Worm (Caenorhabditis elegans) whole organism, mixed stage, embryonic: ENCODE measurements around the gene pals-39.

ENCODE experiments used
- M03D4.4 ChIP-seq: sonication (generic microtip); optimal IDR thresholded peaks from 2 replicates; lab custom pipeline; 2017; ENCODE audit warnings: mild to moderate bottlenecking, missing genetic modification characterization, missing compliant biosample characterization
- blmp-1 ChIP-seq: fragments of 150-350 bp; optimal IDR thresholded peaks from 2 replicates; lab custom pipeline; 2014; ENCODE audit warnings: missing biosample characterization, missing genetic modification characterization
- ceh-43 ChIP-seq: fragments of 200-800 bp; sonication (Bioruptor generic); optimal IDR thresholded peaks from 2 replicates; lab custom pipeline; 2018; ENCODE audit warnings: mild to moderate bottlenecking, missing genetic modification characterization, moderate library complexity, missing compliant biosample characterization
- ceh-83 ChIP-seq: fragments of 200-800 bp; sonication (Bioruptor generic); optimal IDR thresholded peaks from 2 replicates; lab custom pipeline; 2018; ENCODE audit warnings: mild to moderate bottlenecking, missing genetic modification characterization, missing compliant biosample characterization
- ces-1 ChIP-seq: fragments of 150-350 bp; optimal IDR thresholded peaks from 2 replicates; lab custom pipeline; 2014; ENCODE audit warnings: missing biosample characterization, missing genetic modification reagents, missing genetic modification characterization
- cnd-1 ChIP-seq: fragments of 200-800 bp; sonication (Bioruptor generic); optimal IDR thresholded peaks from 2 replicates; lab custom pipeline; 2018; ENCODE audit warnings: mild to moderate bottlenecking, missing genetic modification characterization, missing compliant biosample characterization
- elt-1 ChIP-seq: sonication (generic microtip); optimal IDR thresholded peaks from 2 replicates; lab custom pipeline; 2017; ENCODE audit warnings: missing genetic modification characterization, mild to moderate bottlenecking, missing compliant biosample characterization, antibody characterized with exemption, moderate library complexity, borderline replicate concordance; ENCODE audit not compliant: insufficient read depth
- elt-3 ChIP-seq: fragments of 150-350 bp; optimal IDR thresholded peaks from 2 replicates; lab custom pipeline; 2014; ENCODE audit warnings: missing biosample characterization, missing genetic modification characterization
- flh-1 ChIP-seq: fragments of 200-800 bp; sonication (Bioruptor generic); optimal IDR thresholded peaks from 2 replicates; lab custom pipeline; 2018; ENCODE audit warnings: mild to moderate bottlenecking, missing genetic modification characterization, moderate library complexity, missing compliant biosample characterization
- ham-2 ChIP-seq: fragments of 200-800 bp; sonication (Bioruptor generic); optimal IDR thresholded peaks from 2 replicates; lab custom pipeline; 2018; ENCODE audit warnings: mild to moderate bottlenecking, missing genetic modification characterization, missing compliant biosample characterization
- hlh-1 ChIP-seq: fragments of 150-350 bp; optimal IDR thresholded peaks from 2 replicates; lab custom pipeline; 2014; ENCODE audit warnings: missing biosample characterization, missing genetic modification reagents, missing genetic modification characterization
- lin-32 ChIP-seq: fragments of 200-800 bp; sonication (Bioruptor generic); optimal IDR thresholded peaks from 2 replicates; lab custom pipeline; 2018; ENCODE audit warnings: mild to moderate bottlenecking, missing genetic modification characterization, missing compliant biosample characterization
- lsy-2 ChIP-seq: fragments of 150-350 bp; optimal IDR thresholded peaks from 2 replicates; lab custom pipeline; 2014; ENCODE audit warnings: missing biosample characterization, missing genetic modification characterization
- mls-2 ChIP-seq: sonication (generic microtip); optimal IDR thresholded peaks from 2 replicates; lab custom pipeline; 2016; ENCODE audit warnings: mild to moderate bottlenecking, missing genetic modification characterization, moderate library complexity, missing compliant biosample characterization
- nhr-2 ChIP-seq: fragments of 150-350 bp; optimal IDR thresholded peaks from 2 replicates; lab custom pipeline; 2014; ENCODE audit warnings: missing biosample characterization, missing genetic modification characterization
- nhr-237 ChIP-seq: fragments of 150-350 bp; optimal IDR thresholded peaks from 2 replicates; lab custom pipeline; 2014; ENCODE audit warnings: missing biosample characterization, missing genetic modification characterization
- nhr-28 ChIP-seq: fragments of 150-350 bp; optimal IDR thresholded peaks from 2 replicates; lab custom pipeline; 2014; ENCODE audit warnings: missing biosample characterization, missing genetic modification characterization
- nhr-76 ChIP-seq: sonication (generic microtip); optimal IDR thresholded peaks from 2 replicates; lab custom pipeline; 2017; ENCODE audit warnings: missing biosample characterization, missing genetic modification characterization
- pha-4 ChIP-seq: fragments of 150-350 bp; optimal IDR thresholded peaks from 2 replicates; lab custom pipeline; 2018; ENCODE audit warnings: missing biosample characterization, missing genetic modification reagents, missing genetic modification characterization
- sem-2 ChIP-seq: fragments of 200-800 bp; sonication (Bioruptor generic); optimal IDR thresholded peaks from 2 replicates; lab custom pipeline; 2018; ENCODE audit warnings: mild to moderate bottlenecking, missing genetic modification characterization, missing compliant biosample characterization
- snpc-4 ChIP-seq: fragments of 150-350 bp; optimal IDR thresholded peaks from 2 replicates; lab custom pipeline; 2014; ENCODE audit warnings: missing biosample characterization, missing genetic modification characterization
- sptf-1 ChIP-seq: sonication (generic microtip); optimal IDR thresholded peaks from 2 replicates; lab custom pipeline; 2017; ENCODE audit warnings: mild to moderate bottlenecking, missing genetic modification characterization, moderate library complexity, missing compliant biosample characterization
- tbx-8 ChIP-seq: fragments of 200-800 bp; sonication (Bioruptor generic); optimal IDR thresholded peaks from 2 replicates; lab custom pipeline; 2018; ENCODE audit warnings: mild to moderate bottlenecking, missing genetic modification characterization, moderate library complexity, missing compliant biosample characterization
- unc-120 ChIP-seq: sonication (generic microtip); optimal IDR thresholded peaks from 2 replicates; lab custom pipeline; 2017; ENCODE audit warnings: missing genetic modification characterization, missing compliant biosample characterization; ENCODE audit not compliant: poor library complexity, severe bottlenecking
- unc-39 ChIP-seq: fragments of 150-350 bp; optimal IDR thresholded peaks from 2 replicates; lab custom pipeline; 2014; ENCODE audit warnings: missing biosample characterization, missing genetic modification characterization
- zip-8 ChIP-seq: fragments of 150-350 bp; optimal IDR thresholded peaks from 2 replicates; lab custom pipeline; 2014; ENCODE audit warnings: missing biosample characterization, missing genetic modification characterization
- ztf-11 ChIP-seq: fragments of 150-350 bp; optimal IDR thresholded peaks from 2 replicates; lab custom pipeline; 2014; ENCODE audit warnings: missing biosample characterization, missing genetic modification characterization

pals-39 gene

ce11 chrV:12443754-12444153 lies at the start of gene pals-39:
Gene pals-39, minus strand, starts transcription at chrV:12443854.
- TF ChIP-seq pha-4 (tag; lab: Kevin White, UChicago) (no peak), unc-120 (tag; lab: Kevin White, UChicago) (no peak), nhr-28 (tag; lab: Kevin White, UChicago) (no peak), ham-2 (GFP tag; lab: Kevin White, UChicago) (no peak)

- TF ChIP-seq unc-39 (tag; lab: Kevin White, UChicago): no peak
- no peak for TF ChIP-seq lin-32 (GFP tag; lab: Kevin White, UChicago)
- TF ChIP-seq elt-3 (tag; lab: Kevin White, UChicago): no peak
- TF ChIP-seq ces-1 (GFP tag; lab: Kevin White, UChicago): no peak
- TF ChIP-seq flh-1: no peak
- no peak for TF ChIP-seq elt-1
- TF ChIP-seq zip-8 (tag; lab: Kevin White, UChicago): no peak
- no peak for TF ChIP-seq hlh-1 (tag; lab: Kevin White, UChicago)
- no peak for TF ChIP-seq tbx-8 (GFP tag; lab: Kevin White, UChicago)
- no peak for TF ChIP-seq cnd-1 (tag; lab: Kevin White, UChicago)
Measured at ce11 chrV:12491070-12491643, 47.5 kb upstream of the pals-39 start.

DNA sequence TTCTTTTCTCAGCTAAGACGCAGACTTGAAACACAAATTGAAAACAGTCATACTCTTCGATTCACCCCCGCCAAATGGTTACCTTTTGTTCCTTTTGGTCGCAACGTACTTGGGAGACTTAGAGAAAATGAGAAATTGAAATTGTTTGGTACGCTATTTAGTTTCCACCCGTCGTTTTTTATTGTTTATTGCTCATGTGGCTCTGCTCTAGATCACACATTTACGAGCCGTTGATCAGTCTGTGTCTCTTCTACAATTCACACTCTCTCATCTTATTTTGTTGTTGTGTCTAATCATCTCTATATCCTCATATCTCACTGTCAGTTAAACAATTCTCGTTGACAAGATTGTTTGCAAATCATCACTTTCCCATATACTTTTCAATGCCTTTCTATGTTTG lies 44.3 kb upstream of the pals-39 start:
- TF ChIP-seq M03D4.4 (tag; lab: Kevin White, UChicago) (no peak), nhr-76 (tag; lab: Kevin White, UChicago) (no peak), ceh-83 (no peak), elt-3 (tag; lab: Kevin White, UChicago) (no peak), unc-120 (tag; lab: Kevin White, UChicago) (no peak)

DNA sequence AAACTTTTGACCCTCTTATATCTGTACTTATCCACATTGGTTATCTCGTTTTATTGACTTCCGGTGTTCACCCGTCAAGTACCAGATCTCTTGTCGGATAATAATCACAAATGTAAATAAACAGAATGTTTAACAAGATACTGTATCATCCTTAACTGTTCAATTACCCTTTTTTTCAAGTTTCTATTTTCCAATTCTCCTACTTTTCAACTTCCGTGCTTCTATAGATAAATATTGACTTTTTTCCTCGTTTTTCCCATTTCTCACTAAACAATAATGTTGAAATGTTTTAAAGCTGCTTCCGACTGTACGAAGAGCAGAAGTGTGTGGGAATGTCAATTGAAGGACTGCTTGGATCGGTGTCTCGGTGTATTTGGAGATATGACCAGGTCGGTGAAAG lies 43.3 kb upstream of the pals-39 start, which contains the start of gene inx-11:
TSS of gene inx-11 (plus strand) at position 301 of the 400 bp plus-strand sequence.
- TF ChIP-seq pha-4 (tag; lab: Kevin White, UChicago) (peak; percentile 40), nhr-237 (no peak)

DNA sequence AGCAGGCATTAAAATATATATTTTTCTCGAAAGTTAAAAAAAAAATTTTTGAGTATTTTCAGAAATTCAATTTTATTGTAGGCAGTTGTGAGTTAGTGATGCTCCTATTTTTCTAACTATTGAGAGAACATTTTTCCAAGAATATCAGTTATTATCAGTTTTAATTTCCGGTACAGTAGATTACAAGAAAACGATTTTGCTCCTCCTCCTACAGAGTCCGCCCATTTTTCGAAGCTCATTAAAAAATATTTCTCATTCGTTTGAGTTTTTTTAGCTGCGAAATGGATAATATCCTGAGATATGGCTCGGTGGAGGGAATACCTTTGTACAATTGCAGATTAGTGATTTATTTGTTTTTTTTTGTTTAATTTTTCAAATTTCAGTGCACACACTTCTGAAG lies 40.9 kb upstream of the pals-39 start, which contains the start of gene srt-39:
TSS of gene srt-39 (plus strand) at position 301 of the 400 bp plus-strand sequence.
- no peak for TF ChIP-seq M03D4.4 (tag; lab: Kevin White, UChicago)
- TF ChIP-seq unc-120 (tag; lab: Kevin White, UChicago): no peak
- TF ChIP-seq blmp-1 (tag; lab: Kevin White, UChicago): no peak
- TF ChIP-seq ceh-83: no peak
- no peak for TF ChIP-seq snpc-4 (tag; lab: Kevin White, UChicago)
- TF ChIP-seq sem-2 (GFP tag; lab: Kevin White, UChicago): no peak
- no peak for TF ChIP-seq flh-1
- TF ChIP-seq ceh-43 (GFP tag; lab: Kevin White, UChicago): no peak
- TF ChIP-seq ztf-11 (tag; lab: Kevin White, UChicago): no peak
- no peak for TF ChIP-seq ces-1 (GFP tag; lab: Kevin White, UChicago)
- TF ChIP-seq unc-39 (tag; lab: Kevin White, UChicago): no peak
- TF ChIP-seq lsy-2: no peak
- no peak for TF ChIP-seq nhr-2 (tag; lab: Kevin White, UChicago)
- no peak for TF ChIP-seq mls-2 (tag; lab: Kevin White, UChicago)

- TF ChIP-seq nhr-237 (no peak), hlh-1 (tag; lab: Kevin White, UChicago) (peak; percentile 54), sptf-1 (tag; lab: Kevin White, UChicago) (no peak), unc-120 (tag; lab: Kevin White, UChicago) (peak; percentile 27), elt-1 (no peak), nhr-2 (tag; lab: Kevin White, UChicago) (no peak)
- TF ChIP-seq, all 35 proteins: peak for 2
Measured at ce11 chrV:12478990-12479389, 35.3 kb upstream of the pals-39 start.
